Worm (Caenorhabditis elegans) whole organism, early embryonic: Measurements from ENCODE around the gene cdr-4.

Source experiments
- B0310.2 ChIP-seq: sonication (generic microtip); optimal IDR thresholded peaks from 2 replicates; lab custom pipeline; 2016; ENCODE audit warnings: mild to moderate bottlenecking, missing genetic modification characterization, missing compliant biosample characterization
- ama-1 ChIP-seq: fragments of 150-350 bp; optimal IDR thresholded peaks from 2 replicates; lab custom pipeline; 2014
- ceh-13 ChIP-seq: fragments of 200-800 bp; sonication (Bioruptor generic); optimal IDR thresholded peaks from 2 replicates; lab custom pipeline; 2018; ENCODE audit warnings: mild to moderate bottlenecking, missing genetic modification characterization, missing compliant biosample characterization
- ceh-36 ChIP-seq: sonication (generic microtip); optimal IDR thresholded peaks from 2 replicates; lab custom pipeline; 2016; ENCODE audit warnings: missing genetic modification characterization, inconsistent platforms, missing compliant biosample characterization
- ets-7 ChIP-seq: sonication (generic microtip); optimal IDR thresholded peaks from 2 replicates; lab custom pipeline; 2016; ENCODE audit warnings: missing genotype, missing genetic modification characterization, missing compliant biosample characterization
- flt-1 ChIP-seq: fragments of 200-800 bp; sonication (Bioruptor generic); IDR thresholded peaks from 2 replicates; pipeline ENCODE4 v1.3.6; 2022; ENCODE audit warnings: missing genetic modification characterization, missing compliant biosample characterization
- hnd-1 ChIP-seq: sonication (generic microtip); optimal IDR thresholded peaks from 2 replicates; lab custom pipeline; 2016; ENCODE audit warnings: missing genetic modification characterization, missing compliant biosample characterization
- pes-1 ChIP-seq: fragments of 200-800 bp; sonication (Bioruptor generic); IDR thresholded peaks from 2 replicates; pipeline ENCODE4 v1.3.6; 2022; ENCODE audit warnings: missing genetic modification reagents, missing genetic modification characterization, missing compliant biosample characterization
- scrt-1 ChIP-seq: fragments of 200-800 bp; sonication (Bioruptor generic); IDR thresholded peaks from 2 replicates; pipeline ENCODE4 v1.3.6; 2022; ENCODE audit warnings: missing genetic modification characterization, missing compliant biosample characterization
- tbx-11 ChIP-seq: fragments of 200-800 bp; sonication (Bioruptor generic); IDR thresholded peaks from 2 replicates; pipeline ENCODE4 v1.3.6; 2022; ENCODE audit warnings: missing genetic modification characterization, missing compliant biosample characterization

ce11 chrV:12377256-12377655 lies 31.2 kb downstream of the cdr-4 start, which contains the start of gene K01D12.1:
- TF ChIP-seq B0310.2: no peak
- no peak for TF ChIP-seq flt-1 (GFP tag; lab: Robert Waterston, UW)
- TF ChIP-seq ama-1 (lab: Kevin White, UChicago): no peak
- no peak for TF ChIP-seq scrt-1 (GFP tag; lab: Robert Waterston, UW)
- no peak for TF ChIP-seq ets-7 (tag; lab: Kevin White, UChicago)
- TF ChIP-seq ceh-13 (GFP tag; lab: Kevin White, UChicago): no peak
- TF ChIP-seq pes-1 (GFP tag; lab: Robert Waterston, UW): no peak
- TF ChIP-seq tbx-11 (GFP tag; lab: Robert Waterston, UW): no peak
- no peak for TF ChIP-seq hnd-1
- TF ChIP-seq ceh-36 (tag; lab: Kevin White, UChicago): no peak
